Worm (Caenorhabditis elegans): Measurements from ENCODE around the gene M110.3.
A peak's percentile ranks its signal among the peaks of the same experiment; 100 is the strongest.

Gene M110.3

DNA sequence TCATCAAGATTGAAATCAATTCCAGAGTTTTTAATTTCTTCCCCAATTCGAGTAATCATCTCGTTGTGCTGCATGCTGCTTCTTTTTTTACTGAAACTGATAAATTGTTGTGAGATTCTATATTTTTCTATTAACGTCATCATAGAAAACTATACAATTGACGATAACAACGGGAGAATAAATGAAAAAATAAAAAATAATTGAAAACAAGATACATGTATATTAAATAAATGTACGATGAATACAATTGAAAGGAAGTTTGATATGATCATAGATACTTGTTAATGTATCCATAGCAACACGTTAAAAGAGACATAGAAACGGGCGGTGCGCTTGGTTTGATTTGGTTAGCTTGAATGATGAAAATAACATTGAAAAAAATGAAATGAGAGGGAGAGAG, 26.0 kb downstream of the M110.3 start, which contains the start of gene T05C12.8:
TSS of gene T05C12.8 (minus strand) at position 101 of the 400 bp plus-strand sequence.
- TF ChIP-seq tbx-11 (GFP tag; IDR thresholded peaks at IDR 0.05): no peak
- no peak for TF ChIP-seq F13C5.2 (tag; optimal IDR thresholded peaks at IDR 0.05)
- no peak for TF ChIP-seq scrt-1 (GFP tag; IDR thresholded peaks at IDR 0.05)
- TF ChIP-seq ceh-13 (GFP tag; optimal IDR thresholded peaks at IDR 0.05): no peak
- no peak for TF ChIP-seq tra-4 (tag; optimal IDR thresholded peaks at IDR 0.05)
- TF ChIP-seq ceh-36 (tag; optimal IDR thresholded peaks at IDR 0.05): no peak
- no peak for TF ChIP-seq hnd-1 (tag; optimal IDR thresholded peaks at IDR 0.05)
- no peak for TF ChIP-seq aly-1 (tag; optimal IDR thresholded peaks at IDR 0.05)
- TF ChIP-seq hmg-4 (GFP tag; optimal IDR thresholded peaks at IDR 0.05): no peak
- TF ChIP-seq ama-1 (optimal IDR thresholded peaks at IDR 0.05): no peak
- no peak for TF ChIP-seq ets-7 (tag; optimal IDR thresholded peaks at IDR 0.05)
- no peak for TF ChIP-seq pes-1 (GFP tag; IDR thresholded peaks at IDR 0.05)
- no peak for TF ChIP-seq hmbx-1 (tag; optimal IDR thresholded peaks at IDR 0.05)
- TF ChIP-seq tbx-37 (GFP tag; conservative IDR thresholded peaks at IDR 0.05): no peak
- no peak for TF ChIP-seq B0310.2 (tag; optimal IDR thresholded peaks at IDR 0.05)
- no peak for TF ChIP-seq sea-1 (GFP tag; conservative IDR thresholded peaks at IDR 0.05)

DNA sequence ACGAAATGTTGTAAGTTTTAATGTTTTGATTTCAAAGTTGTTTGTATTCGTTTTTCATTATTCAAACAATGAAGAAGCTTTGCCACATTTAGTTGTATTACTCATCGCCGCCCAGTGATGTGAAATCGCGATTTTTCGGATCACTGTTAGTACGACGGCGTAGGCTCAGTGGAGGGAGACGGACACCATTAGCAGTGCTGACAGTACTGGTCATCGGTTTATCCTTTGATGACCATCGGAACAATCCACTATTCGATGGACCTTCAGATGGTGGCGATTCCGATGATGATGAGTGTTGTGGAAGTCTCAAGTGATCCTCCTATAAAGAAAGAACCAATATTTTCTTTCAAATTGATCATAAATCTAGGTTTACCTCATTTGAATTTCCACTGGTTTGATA, 28.9 kb downstream of the M110.3 start:
- TF ChIP-seq flt-1 (GFP tag; IDR thresholded peaks at IDR 0.05): no peak
- TF ChIP-seq pes-1 (GFP tag; IDR thresholded peaks at IDR 0.05): no peak
- TF ChIP-seq sea-1 (GFP tag; conservative IDR thresholded peaks at IDR 0.05): no peak
- TF ChIP-seq tbx-11 (GFP tag; IDR thresholded peaks at IDR 0.05): no peak
- TF ChIP-seq B0310.2 (tag; optimal IDR thresholded peaks at IDR 0.05): no peak
- TF ChIP-seq ets-7 (tag; optimal IDR thresholded peaks at IDR 0.05): no peak
- TF ChIP-seq hmbx-1 (tag; optimal IDR thresholded peaks at IDR 0.05): no peak
- TF ChIP-seq aly-1 (tag; optimal IDR thresholded peaks at IDR 0.05): no peak
- no peak for TF ChIP-seq ama-1 (optimal IDR thresholded peaks at IDR 0.05)
- no peak for TF ChIP-seq ceh-36 (tag; optimal IDR thresholded peaks at IDR 0.05)
- no peak for TF ChIP-seq hnd-1 (tag; optimal IDR thresholded peaks at IDR 0.05)
- no peak for TF ChIP-seq hmg-4 (GFP tag; optimal IDR thresholded peaks at IDR 0.05)

ce11 chrII:8185016-8185493, 31.4 kb downstream of the M110.3 start, which contains the start of the genes mig-5 and cct-1:
Gene mig-5, minus strand, starts transcription at chrII:8185023.
Gene cct-1, plus strand, starts transcription at chrII:8185443.
- TF ChIP-seq tbx-11 (GFP tag; IDR thresholded peaks at IDR 0.05): no peak
- no peak for TF ChIP-seq sea-1 (GFP tag; conservative IDR thresholded peaks at IDR 0.05)
- no peak for TF ChIP-seq ceh-13 (GFP tag; optimal IDR thresholded peaks at IDR 0.05)
- TF ChIP-seq tbx-37 (GFP tag; conservative IDR thresholded peaks at IDR 0.05): no peak
- peak; percentile 85 for TF ChIP-seq F13C5.2 (tag; optimal IDR thresholded peaks at IDR 0.05)
- no peak for TF ChIP-seq B0310.2 (tag; optimal IDR thresholded peaks at IDR 0.05)
- TF ChIP-seq tra-4 (tag; optimal IDR thresholded peaks at IDR 0.05): no peak
- no peak for TF ChIP-seq ceh-36 (tag; optimal IDR thresholded peaks at IDR 0.05)
- TF ChIP-seq pes-1 (GFP tag; IDR thresholded peaks at IDR 0.05): no peak
- peak; percentile 48; the same call in 1 of the 2 replicates for TF ChIP-seq flt-1 (GFP tag; IDR thresholded peaks at IDR 0.05)
- TF ChIP-seq ama-1 (optimal IDR thresholded peaks at IDR 0.05): no peak
- no peak for TF ChIP-seq scrt-1 (GFP tag; IDR thresholded peaks at IDR 0.05)
- TF ChIP-seq hmg-4 (GFP tag; optimal IDR thresholded peaks at IDR 0.05): peak; percentile 31
- TF ChIP-seq aly-1 (tag; optimal IDR thresholded peaks at IDR 0.05): no peak
- TF ChIP-seq ets-7 (tag; optimal IDR thresholded peaks at IDR 0.05): no peak
- TF ChIP-seq hmbx-1 (tag; optimal IDR thresholded peaks at IDR 0.05): no peak
- TF ChIP-seq hnd-1 (tag; optimal IDR thresholded peaks at IDR 0.05): no peak

DNA sequence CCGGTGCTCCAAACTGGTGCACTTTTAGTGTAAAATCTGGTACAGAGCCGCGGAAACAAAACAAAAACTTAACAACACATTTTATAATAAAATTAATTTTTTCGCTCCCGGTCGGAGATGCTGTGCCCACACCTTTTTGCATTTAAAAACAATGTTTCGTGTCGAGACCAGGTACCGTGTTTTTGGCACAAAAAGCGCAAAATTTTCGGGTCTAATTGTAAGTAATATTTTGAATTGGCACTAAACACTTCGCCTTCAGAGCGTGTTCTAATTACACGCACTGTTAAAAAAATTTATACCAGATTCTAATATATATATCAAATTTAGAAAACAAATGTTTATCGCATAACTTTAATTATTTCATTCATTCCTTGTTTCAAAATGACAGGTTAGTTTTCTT, 35.0 kb downstream of the M110.3 start, which contains the start of gene dylt-3:
TSS of gene dylt-3 (plus strand) at position 301 of the 400 bp plus-strand sequence.
- TF ChIP-seq sea-1 (GFP tag; conservative IDR thresholded peaks at IDR 0.05): no peak
- TF ChIP-seq F13C5.2 (tag; optimal IDR thresholded peaks at IDR 0.05): no peak
- TF ChIP-seq scrt-1 (GFP tag; IDR thresholded peaks at IDR 0.05): no peak
- TF ChIP-seq tra-4 (tag; optimal IDR thresholded peaks at IDR 0.05): no peak
- TF ChIP-seq ets-7 (tag; optimal IDR thresholded peaks at IDR 0.05): no peak
- no peak for TF ChIP-seq ceh-13 (GFP tag; optimal IDR thresholded peaks at IDR 0.05)
- no peak for TF ChIP-seq aly-1 (tag; optimal IDR thresholded peaks at IDR 0.05)
- no peak for TF ChIP-seq flt-1 (GFP tag; IDR thresholded peaks at IDR 0.05)
- no peak for TF ChIP-seq hmbx-1 (tag; optimal IDR thresholded peaks at IDR 0.05)
- no peak for TF ChIP-seq B0310.2 (tag; optimal IDR thresholded peaks at IDR 0.05)
- no peak for TF ChIP-seq hnd-1 (tag; optimal IDR thresholded peaks at IDR 0.05)
- TF ChIP-seq tbx-37 (GFP tag; conservative IDR thresholded peaks at IDR 0.05): no peak
- no peak for TF ChIP-seq hmg-4 (GFP tag; optimal IDR thresholded peaks at IDR 0.05)
- no peak for TF ChIP-seq tbx-11 (GFP tag; IDR thresholded peaks at IDR 0.05)
- no peak for TF ChIP-seq ama-1 (optimal IDR thresholded peaks at IDR 0.05)
- no peak for TF ChIP-seq pes-1 (GFP tag; IDR thresholded peaks at IDR 0.05)
- no peak for TF ChIP-seq ceh-36 (tag; optimal IDR thresholded peaks at IDR 0.05)

DNA sequence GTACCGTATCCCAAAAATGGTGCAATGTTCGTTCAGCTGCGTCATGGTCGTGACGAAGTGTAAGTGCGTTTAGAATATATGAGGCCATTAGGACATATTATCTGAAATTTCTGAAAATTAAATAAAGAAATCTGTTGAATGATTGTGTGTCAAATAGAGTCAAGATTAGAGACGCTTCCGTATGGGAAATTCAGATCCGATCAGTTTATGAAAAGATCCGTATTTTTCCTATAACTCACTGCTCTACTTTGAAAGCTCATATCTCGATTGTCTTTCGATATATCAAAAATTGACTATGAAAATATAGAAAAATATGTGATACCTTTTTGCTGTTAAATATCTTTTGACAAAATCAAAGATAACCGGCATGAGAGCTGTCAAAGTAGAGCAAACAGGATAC, 36.1 kb downstream of the M110.3 start, which contains the start of gene T05C12.4:
TSS of gene T05C12.4 (minus strand) at position 101 of the 400 bp plus-strand sequence.
- TF ChIP-seq hmbx-1 (tag; optimal IDR thresholded peaks at IDR 0.05) (no peak), F13C5.2 (tag; optimal IDR thresholded peaks at IDR 0.05) (no peak), ama-1 (optimal IDR thresholded peaks at IDR 0.05) (no peak)

DNA sequence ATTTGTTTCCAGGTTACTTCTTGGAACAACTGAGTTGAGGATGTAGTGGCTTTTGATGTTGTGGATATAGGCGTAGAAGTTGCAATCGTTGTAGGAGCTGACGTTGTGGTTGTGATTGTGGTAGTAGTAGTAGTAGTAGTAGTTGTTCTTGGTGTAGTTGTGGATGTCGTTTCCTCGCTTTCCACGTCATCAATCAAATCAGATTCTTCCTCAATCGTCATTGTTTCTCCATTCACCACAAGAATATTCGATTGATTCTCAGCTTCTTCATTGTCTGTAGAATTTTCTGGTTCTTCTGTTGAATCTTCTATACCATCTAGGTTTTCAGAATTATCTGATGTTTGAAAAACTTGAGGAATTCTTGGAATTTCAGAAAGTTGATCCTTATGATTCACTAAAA, 37.8 kb downstream of the M110.3 start:
- TF ChIP-seq pes-1 (GFP tag; IDR thresholded peaks at IDR 0.05) (no peak), B0310.2 (tag; optimal IDR thresholded peaks at IDR 0.05) (no peak), F13C5.2 (tag; optimal IDR thresholded peaks at IDR 0.05) (no peak), ceh-36 (tag; optimal IDR thresholded peaks at IDR 0.05) (no peak), aly-1 (tag; optimal IDR thresholded peaks at IDR 0.05) (no peak), tra-4 (tag; optimal IDR thresholded peaks at IDR 0.05) (no peak), scrt-1 (GFP tag; IDR thresholded peaks at IDR 0.05) (no peak), ets-7 (tag; optimal IDR thresholded peaks at IDR 0.05) (no peak), sea-1 (GFP tag; conservative IDR thresholded peaks at IDR 0.05) (no peak), hnd-1 (tag; optimal IDR thresholded peaks at IDR 0.05) (no peak)

- TF ChIP-seq ceh-36 (tag; optimal IDR thresholded peaks at IDR 0.05) (no peak), ama-1 (optimal IDR thresholded peaks at IDR 0.05) (no peak), pes-1 (GFP tag; IDR thresholded peaks at IDR 0.05) (no peak), flt-1 (GFP tag; IDR thresholded peaks at IDR 0.05) (no peak), hnd-1 (tag; optimal IDR thresholded peaks at IDR 0.05) (no peak), scrt-1 (GFP tag; IDR thresholded peaks at IDR 0.05) (no peak), sea-1 (GFP tag; conservative IDR thresholded peaks at IDR 0.05) (no peak), B0310.2 (tag; optimal IDR thresholded peaks at IDR 0.05) (no peak), hmg-4 (GFP tag; optimal IDR thresholded peaks at IDR 0.05) (no peak), F13C5.2 (tag; optimal IDR thresholded peaks at IDR 0.05) (no peak), tbx-37 (GFP tag; conservative IDR thresholded peaks at IDR 0.05) (no peak), hmbx-1 (tag; optimal IDR thresholded peaks at IDR 0.05) (no peak)
These were observed 39.3 kb downstream of the M110.3 start, which contains the start of gene acr-14 for ce11 chrII:8177095-8177494. Gene acr-14, minus strand, starts transcription at chrII:8177195.
